Worm (Caenorhabditis elegans): Measurements from ENCODE around the gene F53A9.8.

- TF ChIP-seq mab-5 (tag; optimal IDR thresholded peaks at IDR 0.05) = peak; percentile 42
- TF ChIP-seq lsy-2 (tag; optimal IDR thresholded peaks at IDR 0.05) = peak in 1 of 2 experiments; percentile 13
- TF ChIP-seq snpc-4 (tag; optimal IDR thresholded peaks at IDR 0.05) = no peak
- no peak for TF ChIP-seq ama-1 (optimal IDR thresholded peaks at IDR 0.05)
Measured at ce11 chrX:8764044-8764443, 45.3 kb upstream of the F53A9.8 start.
